Fruit fly (Drosophila melanogaster): ENCODE data around the gene CG11294.

CG11294 gene

DNA sequence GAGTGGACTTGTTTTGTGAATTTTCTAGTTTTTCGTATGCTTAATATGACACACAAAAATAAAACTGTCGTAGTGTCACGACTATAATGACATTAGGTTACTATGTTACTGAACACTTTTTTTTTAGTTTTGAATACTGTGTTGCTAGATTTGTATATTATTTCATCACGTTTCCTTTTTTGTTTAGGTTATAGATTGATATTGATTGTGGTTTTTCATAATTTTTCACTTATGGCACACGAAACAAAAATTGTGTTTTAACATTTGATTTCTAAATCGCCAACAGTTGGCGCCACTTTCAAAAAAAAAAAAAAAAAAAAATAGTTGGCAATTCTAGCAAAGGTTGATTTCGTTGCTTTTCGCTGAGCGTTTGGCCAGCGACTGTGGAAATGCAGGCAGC lies at the start of gene CG11294:
CG11294 (minus strand) TSS at position 101 of the 400 bp plus-strand sequence.
- TF ChIP-seq rn (GFP tag; IDR thresholded peaks at IDR 0.05) (no peak), gl (tag; optimal IDR thresholded peaks at IDR 0.05) (no peak), CG12605 (GFP tag; IDR thresholded peaks at IDR 0.05) (no peak), CG34367 (tag; optimal IDR thresholded peaks at IDR 0.05) (no peak), CG17806 (tag; optimal IDR thresholded peaks at IDR 0.05) (no peak), CG8301 (tag; optimal IDR thresholded peaks at IDR 0.05) (no peak), Snoo (tag; optimal IDR thresholded peaks at IDR 0.05) (no peak), CG8159 (tag; optimal IDR thresholded peaks at IDR 0.05) (no peak), CG10348 (GFP tag; IDR thresholded peaks at IDR 0.05) (no peak), D1 (tag; optimal IDR thresholded peaks at IDR 0.05) (no peak), CG32121 (GFP tag; IDR thresholded peaks at IDR 0.05) (no peak), fd96Ca (GFP tag; IDR thresholded peaks at IDR 0.05) (no peak), CG15710 (tag; optimal IDR thresholded peaks at IDR 0.05) (no peak), Pif1B (GFP tag; optimal IDR thresholded peaks at IDR 0.05) (no peak), CG9948 (tag; optimal IDR thresholded peaks at IDR 0.05) (no peak), Pif1A (GFP tag; optimal IDR thresholded peaks at IDR 0.05) (no peak), CG4496 (GFP tag; IDR thresholded peaks at IDR 0.05) (no peak), EcR (GFP tag; optimal IDR thresholded peaks at IDR 0.05) (no peak)

DNA sequence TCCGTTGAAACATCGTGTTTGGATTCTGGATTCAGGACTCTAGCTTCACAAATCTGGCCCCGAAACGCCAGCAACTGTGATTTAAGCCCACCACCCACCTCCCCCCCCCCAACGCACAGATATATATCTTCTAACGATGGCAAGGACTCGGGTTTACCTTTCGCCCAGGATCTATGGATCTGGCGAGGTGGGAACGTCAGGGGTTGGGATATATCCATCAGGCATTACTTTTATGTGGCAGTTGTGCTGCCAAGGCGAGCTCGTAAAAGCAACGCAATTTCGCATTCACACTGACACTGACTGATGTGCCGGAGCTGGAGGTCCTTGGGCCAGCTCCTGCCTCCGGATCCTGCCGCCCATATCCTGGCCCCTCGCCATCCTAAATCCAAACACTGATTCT lies 39.0 kb upstream of the CG11294 start:
- no peak for TF ChIP-seq CG8301 (tag; optimal IDR thresholded peaks at IDR 0.05)
- no peak for TF ChIP-seq CG34367 (tag; optimal IDR thresholded peaks at IDR 0.05)
- TF ChIP-seq CG9948 (tag; optimal IDR thresholded peaks at IDR 0.05) = no peak
- TF ChIP-seq Pif1A (GFP tag; optimal IDR thresholded peaks at IDR 0.05) = no peak

DNA sequence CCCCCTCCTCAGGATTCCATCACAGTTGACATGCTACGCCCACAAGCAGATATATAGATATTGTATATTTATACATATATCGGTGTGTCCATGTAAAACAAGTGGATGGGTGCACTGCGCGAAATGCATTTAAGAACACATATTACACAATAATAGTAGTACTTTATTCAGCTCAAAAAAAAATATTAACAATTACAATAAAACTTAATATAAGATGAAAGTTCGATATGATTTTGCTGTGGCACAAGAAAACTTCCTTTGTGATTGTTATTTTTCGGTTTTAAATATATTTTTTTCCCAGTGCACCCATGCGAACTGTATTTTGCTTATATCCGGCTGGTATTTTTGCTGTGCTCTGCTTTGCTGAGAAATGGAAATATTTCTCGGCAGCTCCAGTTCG lies 38.0 kb upstream of the CG11294 start:
- TF ChIP-seq CG15710 (tag; optimal IDR thresholded peaks at IDR 0.05) (peak; percentile 24), CG34367 (tag; optimal IDR thresholded peaks at IDR 0.05) (no peak), CG32121 (GFP tag; IDR thresholded peaks at IDR 0.05) (no peak), CG9948 (tag; optimal IDR thresholded peaks at IDR 0.05) (peak; percentile 18), CG17806 (tag; optimal IDR thresholded peaks at IDR 0.05) (peak; percentile 24), CG4496 (GFP tag; IDR thresholded peaks at IDR 0.05) (no peak), Pif1B (GFP tag; optimal IDR thresholded peaks at IDR 0.05) (no peak), CG14655 (GFP tag; optimal IDR thresholded peaks at IDR 0.05) (no peak), CG10348 (GFP tag; IDR thresholded peaks at IDR 0.05) (no peak), rn (GFP tag; IDR thresholded peaks at IDR 0.05) (no peak), Ets98B (GFP tag; IDR thresholded peaks at IDR 0.05) (no peak), gl (tag; optimal IDR thresholded peaks at IDR 0.05) (no peak), CG8159 (tag; optimal IDR thresholded peaks at IDR 0.05) (peak; percentile 38), Pif1A (GFP tag; optimal IDR thresholded peaks at IDR 0.05) (no peak), CG12605 (GFP tag; IDR thresholded peaks at IDR 0.05) (no peak)

DNA sequence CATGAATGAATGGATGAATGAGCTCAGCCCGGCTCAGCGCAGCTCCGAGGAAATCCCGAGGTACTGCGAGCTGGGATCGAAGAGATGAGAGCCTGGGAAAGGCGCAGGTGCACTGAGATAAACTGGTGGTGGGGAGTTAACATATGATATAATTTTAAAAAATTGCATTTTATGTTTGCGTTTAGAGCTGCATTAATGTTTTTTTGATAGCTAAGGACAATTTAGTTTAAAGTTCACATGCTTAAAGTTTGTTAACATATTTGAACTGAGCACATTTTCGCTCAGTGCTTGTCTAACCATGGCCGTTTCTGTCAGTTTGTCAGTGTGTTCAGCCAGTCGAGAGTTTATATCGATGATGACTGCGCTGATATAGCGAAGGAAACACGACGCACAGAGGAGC lies 36.9 kb upstream of the CG11294 start:
- TF ChIP-seq CG32121 (GFP tag; IDR thresholded peaks at IDR 0.05) (no peak), Ets98B (GFP tag; IDR thresholded peaks at IDR 0.05) (0 out of 2 replicates have a peak, but pooled peaks have one; percentile 10), CG4496 (GFP tag; IDR thresholded peaks at IDR 0.05) (peak; percentile 66), CG8301 (tag; optimal IDR thresholded peaks at IDR 0.05) (peak; percentile 34), gl (tag; optimal IDR thresholded peaks at IDR 0.05) (peak; percentile 24), rn (GFP tag; IDR thresholded peaks at IDR 0.05) (no peak), CG10348 (GFP tag; IDR thresholded peaks at IDR 0.05) (no peak), Pif1A (GFP tag; optimal IDR thresholded peaks at IDR 0.05) (peak; percentile 60), fd96Ca (GFP tag; IDR thresholded peaks at IDR 0.05) (peak; percentile 53; the same call in 1 of the 3 replicates), CG13204 (GFP tag; optimal IDR thresholded peaks at IDR 0.05) (no peak), CG14655 (GFP tag; optimal IDR thresholded peaks at IDR 0.05) (peak; percentile 64), Pif1B (GFP tag; optimal IDR thresholded peaks at IDR 0.05) (no peak), CG17806 (tag; optimal IDR thresholded peaks at IDR 0.05) (peak; percentile 63), Snoo (tag; optimal IDR thresholded peaks at IDR 0.05) (peak; percentile 32), CG12605 (GFP tag; IDR thresholded peaks at IDR 0.05) (0 out of 2 replicates have a peak, but pooled peaks have one; percentile 37), EcR (GFP tag; optimal IDR thresholded peaks at IDR 0.05) (no peak), CG9948 (tag; optimal IDR thresholded peaks at IDR 0.05) (peak; percentile 67), CG8159 (tag; optimal IDR thresholded peaks at IDR 0.05) (peak; percentile 71), CG34367 (tag; optimal IDR thresholded peaks at IDR 0.05) (peak; percentile 59), D1 (tag; optimal IDR thresholded peaks at IDR 0.05) (no peak), CG15710 (tag; optimal IDR thresholded peaks at IDR 0.05) (peak; percentile 69)

DNA sequence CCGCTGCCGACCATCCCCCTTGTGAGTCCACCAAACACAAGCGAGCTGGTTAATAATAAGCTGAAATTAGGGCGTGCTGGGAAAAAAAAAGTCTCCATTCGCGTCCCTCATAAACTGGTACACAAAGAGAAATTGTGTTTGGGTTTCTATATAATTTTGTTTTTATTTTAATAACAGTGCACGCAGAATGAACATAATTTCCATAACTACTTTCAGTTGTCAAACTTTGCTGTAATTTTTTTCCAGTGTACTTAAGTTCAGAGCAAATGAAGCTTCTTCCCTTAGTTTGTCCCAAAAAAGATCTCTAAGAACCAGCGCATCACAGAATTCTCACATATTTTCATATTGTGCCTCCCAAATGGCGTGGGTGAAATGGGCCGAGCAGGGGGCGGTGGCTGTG lies 34.6 kb upstream of the CG11294 start:
- TF ChIP-seq CG15710 (tag; optimal IDR thresholded peaks at IDR 0.05) (no peak), CG4496 (GFP tag; IDR thresholded peaks at IDR 0.05) (no peak), CG17806 (tag; optimal IDR thresholded peaks at IDR 0.05) (no peak), CG14655 (GFP tag; optimal IDR thresholded peaks at IDR 0.05) (no peak), CG13204 (GFP tag; optimal IDR thresholded peaks at IDR 0.05) (no peak), CG10348 (GFP tag; IDR thresholded peaks at IDR 0.05) (no peak), Pif1A (GFP tag; optimal IDR thresholded peaks at IDR 0.05) (no peak), CG9948 (tag; optimal IDR thresholded peaks at IDR 0.05) (no peak), gl (tag; optimal IDR thresholded peaks at IDR 0.05) (no peak), CG8301 (tag; optimal IDR thresholded peaks at IDR 0.05) (no peak), Snoo (tag; optimal IDR thresholded peaks at IDR 0.05) (no peak), fd96Ca (GFP tag; IDR thresholded peaks at IDR 0.05) (no peak), D1 (tag; optimal IDR thresholded peaks at IDR 0.05) (no peak), CG32121 (GFP tag; IDR thresholded peaks at IDR 0.05) (no peak), CG8159 (tag; optimal IDR thresholded peaks at IDR 0.05) (no peak), Pif1B (GFP tag; optimal IDR thresholded peaks at IDR 0.05) (no peak), EcR (GFP tag; optimal IDR thresholded peaks at IDR 0.05) (no peak)

DNA sequence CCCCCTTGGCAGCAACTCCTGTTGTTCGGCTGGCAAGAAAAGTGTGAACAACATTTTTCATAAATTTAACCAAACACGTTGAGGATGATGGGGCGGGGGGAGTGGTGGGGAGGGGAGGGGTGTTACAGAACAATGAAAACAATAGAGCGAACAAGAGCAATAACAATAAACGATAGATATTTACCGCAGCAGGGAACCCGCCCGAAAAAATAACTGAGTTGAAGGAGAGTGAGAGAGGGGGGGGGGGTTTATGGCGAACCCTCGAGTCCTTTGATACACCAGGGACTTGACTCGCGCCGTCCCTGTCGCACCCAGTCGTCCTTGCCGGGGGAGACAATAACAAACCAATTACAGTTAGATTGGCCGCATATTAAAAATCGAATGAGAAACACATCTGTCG lies 33.4 kb upstream of the CG11294 start:
- TF ChIP-seq CG13204 (GFP tag; optimal IDR thresholded peaks at IDR 0.05) = no peak
- no peak for TF ChIP-seq CG9948 (tag; optimal IDR thresholded peaks at IDR 0.05)
- TF ChIP-seq gl (tag; optimal IDR thresholded peaks at IDR 0.05) = no peak
- TF ChIP-seq CG8159 (tag; optimal IDR thresholded peaks at IDR 0.05) = no peak
- TF ChIP-seq D1 (tag; optimal IDR thresholded peaks at IDR 0.05) = no peak
- no peak for TF ChIP-seq fd96Ca (GFP tag; IDR thresholded peaks at IDR 0.05)
- no peak for TF ChIP-seq Ets98B (GFP tag; IDR thresholded peaks at IDR 0.05)
- TF ChIP-seq CG32121 (GFP tag; IDR thresholded peaks at IDR 0.05) = no peak
- TF ChIP-seq rn (GFP tag; IDR thresholded peaks at IDR 0.05) = no peak
- no peak for TF ChIP-seq CG12605 (GFP tag; IDR thresholded peaks at IDR 0.05)
- TF ChIP-seq CG17806 (tag; optimal IDR thresholded peaks at IDR 0.05) = no peak
- no peak for TF ChIP-seq CG4496 (GFP tag; IDR thresholded peaks at IDR 0.05)
